Fruit fly (Drosophila melanogaster): ENCODE results near the gene CG7542.

DNA sequence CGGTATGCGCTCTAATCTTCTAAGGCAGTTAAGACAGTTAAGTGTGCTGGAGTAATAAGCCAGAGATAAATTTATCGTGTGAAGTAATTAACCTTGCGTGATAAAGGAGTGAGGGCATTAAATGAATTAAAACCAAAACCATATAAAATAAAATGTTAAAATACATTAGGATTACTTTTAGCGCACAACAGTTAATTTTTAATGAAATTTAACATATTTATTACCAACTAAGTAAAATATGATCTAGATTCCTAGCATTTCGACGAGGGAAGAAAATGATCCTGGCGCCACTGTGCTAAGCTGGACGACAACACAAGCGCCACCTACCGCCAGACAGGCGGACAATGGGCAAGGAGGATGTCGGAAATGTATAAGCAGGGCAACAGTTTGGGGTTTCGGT, 29.5 kb downstream of the CG7542 start:
- TF ChIP-seq CG14711 (tag; optimal IDR thresholded peaks at IDR 0.05) = no peak
- TF ChIP-seq bab1 (GFP tag; optimal IDR thresholded peaks at IDR 0.05) = no peak
- no peak for TF ChIP-seq kay (GFP tag; ENCODE audit: borderline replicate concordance)
- no peak for TF ChIP-seq pad (GFP tag; optimal IDR thresholded peaks at IDR 0.05)
- TF ChIP-seq CG5204 (GFP tag; optimal IDR thresholded peaks at IDR 0.05) = no peak
- no peak for TF ChIP-seq CG1620 (GFP tag; optimal IDR thresholded peaks at IDR 0.05)
